Worm (Caenorhabditis elegans): Measurements from ENCODE around the gene F13A7.12.
"Not testable (repeated sequence)": the region's sequence is repeated elsewhere in the genome, so short reads cannot be mapped to it uniquely, and the experiment has no call there.

The F13A7.12 gene

DNA sequence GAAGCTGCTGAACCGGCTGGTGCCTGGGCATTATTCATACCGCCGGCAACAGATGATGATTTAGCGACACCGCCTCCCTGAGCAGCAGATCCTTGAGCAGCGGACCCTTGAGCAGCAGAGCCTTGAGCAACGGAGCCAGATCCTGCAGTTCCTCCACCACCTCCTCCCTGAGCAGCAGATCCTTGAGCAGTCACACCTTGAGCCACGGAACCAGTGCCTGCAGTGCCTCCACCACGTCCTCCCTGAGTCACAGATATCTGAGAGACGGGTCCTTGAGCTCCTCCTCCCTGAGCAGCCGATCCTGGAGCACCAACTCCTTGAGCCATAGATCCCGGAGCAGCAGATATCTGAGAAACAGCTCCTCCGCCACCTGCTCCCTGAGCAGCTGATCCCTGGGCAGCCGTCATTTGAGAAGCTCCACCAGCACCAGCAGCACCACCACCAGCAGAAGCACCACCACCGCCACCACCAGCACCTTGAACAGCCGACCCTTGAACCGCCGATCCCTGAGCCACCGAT, 19.4 kb upstream of the F13A7.12 start:
- no peak for TF ChIP-seq pha-4 (tag; optimal IDR thresholded peaks at IDR 0.05)
- no peak for TF ChIP-seq fos-1 (tag; optimal IDR thresholded peaks at IDR 0.05)
- no peak for TF ChIP-seq ceh-9 (tag; optimal IDR thresholded peaks at IDR 0.05)
- TF ChIP-seq ztf-4 (tag; optimal IDR thresholded peaks at IDR 0.05): no peak
- no peak for TF ChIP-seq elt-3 (tag; optimal IDR thresholded peaks at IDR 0.05)
- TF ChIP-seq ztf-11 (tag; optimal IDR thresholded peaks at IDR 0.05): no peak
- no peak for TF ChIP-seq aly-2 (tag; optimal IDR thresholded peaks at IDR 0.05)
- TF ChIP-seq nhr-23 (tag; optimal IDR thresholded peaks at IDR 0.05): no peak
- no peak for TF ChIP-seq unc-62 (GFP tag; optimal IDR thresholded peaks at IDR 0.05)
- no peak for TF ChIP-seq lin-39 (tag; optimal IDR thresholded peaks at IDR 0.05)

DNA sequence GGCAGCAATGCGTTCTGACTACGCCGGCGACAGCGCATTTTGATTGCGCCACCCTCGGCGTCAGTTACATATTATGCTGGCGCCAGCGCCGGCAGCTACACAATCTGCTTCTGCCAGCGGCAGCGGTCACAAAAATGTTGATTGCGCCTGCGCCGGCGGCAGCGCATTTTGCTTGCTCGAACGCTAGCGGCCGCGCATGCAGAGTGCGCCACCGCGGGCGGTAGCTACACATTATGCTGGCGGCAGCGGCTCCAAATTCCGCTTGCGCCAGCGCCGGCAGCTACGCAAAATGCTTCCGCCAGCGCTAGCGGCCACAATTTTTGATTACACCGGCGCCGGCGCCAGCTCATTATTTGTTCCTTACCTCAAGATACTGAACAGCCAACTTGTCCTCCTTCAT, 18.7 kb upstream of the F13A7.12 start:
- TF ChIP-seq fkh-2 (tag; optimal IDR thresholded peaks at IDR 0.05) (no peak), lin-15B (tag; optimal IDR thresholded peaks at IDR 0.05) (no peak), zag-1 (tag; optimal IDR thresholded peaks at IDR 0.05) (no peak), elt-2 (tag; optimal IDR thresholded peaks at IDR 0.05) (no peak), sea-2 (GFP tag; optimal IDR thresholded peaks at IDR 0.05) (no peak), ceh-9 (tag; optimal IDR thresholded peaks at IDR 0.05) (no peak)

DNA sequence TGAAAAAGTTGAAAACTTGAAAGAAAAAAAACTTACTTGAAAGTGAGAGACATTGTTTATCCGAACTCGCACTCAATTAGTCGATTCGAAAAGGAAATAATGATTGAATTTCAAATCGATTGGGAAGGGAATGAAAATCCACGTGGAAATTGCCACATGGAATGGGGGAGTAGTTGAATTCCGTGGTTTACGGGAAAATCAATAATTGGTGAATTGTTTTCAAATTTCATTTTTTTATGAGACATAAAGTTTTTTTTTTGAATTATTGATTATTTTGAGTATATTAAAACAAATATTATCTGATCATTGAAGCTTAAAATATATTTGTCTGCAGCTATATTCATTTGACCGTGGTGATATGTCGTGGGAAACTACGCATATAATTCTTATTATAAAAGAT, 18.0 kb upstream of the F13A7.12 start, which contains the start of gene F13A7.1:
Gene F13A7.1 (minus strand): TSS at position 101 of the 400 bp plus-strand sequence.
- no peak for TF ChIP-seq daf-12 (tag; optimal IDR thresholded peaks at IDR 0.05)
- no peak for TF ChIP-seq nhr-23 (tag; optimal IDR thresholded peaks at IDR 0.05)
- TF ChIP-seq aly-2 (tag; optimal IDR thresholded peaks at IDR 0.05): no peak
- no peak for TF ChIP-seq lsy-12 (tag; optimal IDR thresholded peaks at IDR 0.05)
- TF ChIP-seq ZK546.5 (tag; optimal IDR thresholded peaks at IDR 0.05): no peak
- TF ChIP-seq ceh-9 (tag; optimal IDR thresholded peaks at IDR 0.05): no peak
- TF ChIP-seq nhr-76 (tag; optimal IDR thresholded peaks at IDR 0.05): no peak
- TF ChIP-seq eor-1 (tag; optimal IDR thresholded peaks at IDR 0.05): no peak
- no peak for TF ChIP-seq R02D3.7 (tag; optimal IDR thresholded peaks at IDR 0.05)
- TF ChIP-seq jun-1 (tag; optimal IDR thresholded peaks at IDR 0.05): no peak
- no peak for TF ChIP-seq nhr-77 (tag; optimal IDR thresholded peaks at IDR 0.05)
- TF ChIP-seq mdl-1 (tag; optimal IDR thresholded peaks at IDR 0.05): no peak
- no peak for TF ChIP-seq unc-62 (GFP tag; optimal IDR thresholded peaks at IDR 0.05)
- TF ChIP-seq egl-5 (tag; optimal IDR thresholded peaks at IDR 0.05): no peak
- TF ChIP-seq nhr-237 (tag; optimal IDR thresholded peaks at IDR 0.05): no peak
- TF ChIP-seq elt-1 (tag; optimal IDR thresholded peaks at IDR 0.05): no peak
- no peak for TF ChIP-seq tbx-2 (tag; optimal IDR thresholded peaks at IDR 0.05)
- TF ChIP-seq ceh-28 (tag; optimal IDR thresholded peaks at IDR 0.05): no peak
- no peak for TF ChIP-seq nfya-1 (tag; optimal IDR thresholded peaks at IDR 0.05; ENCODE audit: insufficient read depth)
- no peak for TF ChIP-seq nhr-28 (tag; optimal IDR thresholded peaks at IDR 0.05)

DNA sequence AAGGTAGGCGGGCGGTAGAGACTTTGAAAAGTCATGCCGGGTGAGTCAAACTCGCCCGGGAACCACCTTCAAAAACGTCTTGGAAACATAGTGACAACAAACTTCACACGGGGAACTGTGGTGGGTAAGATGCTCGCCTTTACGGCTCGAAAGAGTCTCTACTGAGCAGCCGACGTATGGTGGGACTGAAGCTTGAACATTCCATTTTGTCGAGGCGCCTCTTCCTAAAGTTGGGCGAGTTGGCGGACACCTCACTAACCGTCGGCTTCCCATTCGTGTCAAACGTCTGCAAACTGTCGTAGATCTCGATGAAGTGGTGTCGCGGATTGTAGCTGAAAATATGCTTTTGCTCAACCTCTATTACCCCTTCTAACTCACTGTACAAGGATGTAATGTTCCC, 12.9 kb upstream of the F13A7.12 start:
- TF ChIP-seq lin-15B (tag; optimal IDR thresholded peaks at IDR 0.05) (no peak), nhr-25 (tag; optimal IDR thresholded peaks at IDR 0.05) (no peak), ceh-28 (tag; optimal IDR thresholded peaks at IDR 0.05) (no peak), nhr-77 (tag; optimal IDR thresholded peaks at IDR 0.05) (no peak), pqm-1 (tag; optimal IDR thresholded peaks at IDR 0.05) (no peak), snpc-4 (tag; optimal IDR thresholded peaks at IDR 0.05) (no peak), mml-1 (tag; optimal IDR thresholded peaks at IDR 0.05) (no peak), nhr-237 (tag; optimal IDR thresholded peaks at IDR 0.05) (no peak), elt-2 (tag; optimal IDR thresholded peaks at IDR 0.05) (no peak), ZK546.5 (tag; optimal IDR thresholded peaks at IDR 0.05) (no peak)

DNA sequence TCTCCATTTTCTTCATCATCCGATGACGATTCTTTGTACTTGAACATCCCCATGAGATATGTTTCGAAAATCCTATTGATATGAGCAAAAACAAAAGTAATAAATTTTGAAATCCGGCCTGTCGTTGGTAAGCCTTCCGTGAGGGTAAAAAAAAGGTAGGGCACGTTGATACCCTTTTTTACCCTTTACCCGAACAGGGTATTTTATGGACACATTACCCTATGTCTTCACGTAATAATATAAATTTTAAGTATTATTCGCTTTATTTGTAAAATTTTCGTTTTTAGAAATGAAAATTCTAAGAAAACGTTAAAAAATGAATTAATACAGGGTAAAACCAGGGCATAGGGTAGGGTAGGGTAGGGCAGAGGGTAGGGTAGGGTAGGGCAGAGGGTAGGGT, 12.1 kb upstream of the F13A7.12 start, which contains the start of gene F13A7.7:
Gene F13A7.7 (minus strand): TSS at position 101 of the 400 bp plus-strand sequence.
- not testable (repeated sequence) for TF ChIP-seq nhr-28 (tag; optimal IDR thresholded peaks at IDR 0.05); nhr-43 (tag; optimal IDR thresholded peaks at IDR 0.05; ENCODE audit: poor library complexity, severe bottlenecking); nhr-25 (tag; optimal IDR thresholded peaks at IDR 0.05)
